Fruit fly (Drosophila melanogaster) whole organism, embryonic: ENCODE results near the gene CG4291.

Source experiments
- Abd-B ChIP-seq: fragments of 200-800 bp; sonication (Bioruptor generic); optimal IDR thresholded peaks from 2 replicates; lab custom pipeline; 2018; ENCODE audit warnings: missing biosample characterization, mild to moderate bottlenecking, missing genetic modification characterization, moderate library complexity
- Bgb ChIP-seq: fragments of 200-800 bp; sonication (Bioruptor generic); IDR thresholded peaks from 2 replicates; pipeline ENCODE4 v1.3.6; 2022; ENCODE audit warnings: missing biosample characterization, missing genetic modification characterization; ENCODE audit not compliant: partially characterized antibody
- CG13894 ChIP-seq: fragments of 200-800 bp; sonication (Bioruptor generic); optimal IDR thresholded peaks from 3 replicates; lab custom pipeline; 2018; ENCODE audit warnings: missing biosample characterization, mild to moderate bottlenecking, missing genetic modification characterization, moderate library complexity
- CG15514 ChIP-seq: fragments of 200-800 bp; sonication (Bioruptor generic); optimal IDR thresholded peaks from 3 replicates; lab custom pipeline; 2017; ENCODE audit warnings: missing biosample characterization, missing genetic modification characterization, mild to moderate bottlenecking, moderate library complexity, missing genetic modification reagents
- CG16815 ChIP-seq: fragments of 200-800 bp; sonication (Bioruptor generic); optimal IDR thresholded peaks from 3 replicates; lab custom pipeline; 2017; ENCODE audit warnings: missing biosample characterization, mild to moderate bottlenecking, missing genetic modification characterization
- CG17186 ChIP-seq: fragments of 200-800 bp; sonication (Bioruptor generic); optimal IDR thresholded peaks from 3 replicates; lab custom pipeline; 2017; ENCODE audit warnings: missing biosample characterization, missing genetic modification reagents, missing genetic modification characterization
- CG17802 ChIP-seq: fragments of 200-800 bp; sonication (Bioruptor generic); optimal IDR thresholded peaks from 2 replicates; lab custom pipeline; 2018; ENCODE audit warnings: missing biosample characterization, mild to moderate bottlenecking, missing genetic modification characterization, moderate library complexity
- CG1832 ChIP-seq: fragments of 200-800 bp; sonication (Bioruptor generic); optimal IDR thresholded peaks from 2 replicates; lab custom pipeline; 2017; ENCODE audit warnings: missing biosample characterization, mild to moderate bottlenecking, missing genetic modification characterization, inconsistent platforms
- CG18476 ChIP-seq: fragments of 200-800 bp; sonication (Bioruptor generic); optimal IDR thresholded peaks from 2 replicates; lab custom pipeline; 2016; ENCODE audit warnings: missing biosample characterization, mild to moderate bottlenecking, missing genetic modification characterization
- CG30403 ChIP-seq: fragments of 200-800 bp; sonication (Bioruptor generic); optimal IDR thresholded peaks from 3 replicates; lab custom pipeline; 2016; ENCODE audit warnings: missing biosample characterization, missing genetic modification characterization
- CG31365 ChIP-seq: fragments of 200-800 bp; sonication (Bioruptor generic); optimal IDR thresholded peaks from 2 replicates; lab custom pipeline; 2018; ENCODE audit warnings: missing biosample characterization, mild to moderate bottlenecking, missing genetic modification characterization
- CG31441 ChIP-seq: fragments of 200-800 bp; sonication (Bioruptor generic); IDR thresholded peaks from 2 replicates; pipeline ENCODE4 v1.3.6; 2022; ENCODE audit warnings: missing biosample characterization, missing genetic modification characterization
- CG33557 ChIP-seq: fragments of 200-800 bp; sonication (Bioruptor generic); optimal IDR thresholded peaks from 2 replicates; lab custom pipeline; 2019; ENCODE audit warnings: missing biosample characterization, mild to moderate bottlenecking, missing genetic modification characterization, moderate library complexity
- CG8388 ChIP-seq: fragments of 200-800 bp; sonication (Bioruptor generic); optimal IDR thresholded peaks from 2 replicates; lab custom pipeline; 2019; ENCODE audit warnings: missing biosample characterization, mild to moderate bottlenecking, missing genetic modification characterization, moderate library complexity
- Deaf1 ChIP-seq: fragments of 200-800 bp; optimal IDR thresholded peaks from 3 replicates; lab custom pipeline; 2019; ENCODE audit warnings: missing biosample characterization, mild to moderate bottlenecking, missing genetic modification characterization, moderate library complexity
- Dek ChIP-seq: fragments of 200-800 bp; sonication (Bioruptor generic); optimal IDR thresholded peaks from 3 replicates; lab custom pipeline; 2019; ENCODE audit warnings: missing biosample characterization, mild to moderate bottlenecking, missing genetic modification characterization, moderate library complexity
- E2f1 ChIP-seq: fragments of 200-800 bp; sonication (Bioruptor generic); IDR thresholded peaks from 2 replicates; pipeline ENCODE4 v1.3.6; 2022; ENCODE audit warnings: missing biosample characterization, missing genetic modification characterization
- Lpt ChIP-seq: fragments of >200 bp; optimal IDR thresholded peaks from 2 replicates; lab custom pipeline; 2018; ENCODE audit warnings: missing biosample characterization, missing genetic modification characterization
- MBD-R2 ChIP-seq: fragments of 200-800 bp; sonication (Bioruptor generic); IDR thresholded peaks from 2 replicates; pipeline ENCODE4 v1.3.6; 2022; ENCODE audit warnings: missing biosample characterization, missing genetic modification characterization
- Mad ChIP-seq: fragments of 200-800 bp; sonication (Bioruptor generic); optimal IDR thresholded peaks from 2 replicates; lab custom pipeline; 2016; ENCODE audit warnings: missing biosample characterization, missing genetic modification characterization
- Max ChIP-seq: fragments of 200-800 bp; sonication (Bioruptor generic); optimal IDR thresholded peaks from 2 replicates; lab custom pipeline; 2016; ENCODE audit warnings: missing biosample characterization, mild to moderate bottlenecking, missing genetic modification characterization
- Med ChIP-seq: fragments of 200-800 bp; sonication (Bioruptor generic); peaks from one replicate; lab custom pipeline; 2016; ENCODE audit warnings: missing biosample characterization, missing genetic modification characterization, mild to moderate bottlenecking, inconsistent platforms, moderate library complexity
- Nf-YB ChIP-seq: fragments of 200-800 bp; sonication (Bioruptor generic); optimal IDR thresholded peaks from 3 replicates; lab custom pipeline; 2019; ENCODE audit warnings: missing biosample characterization, mild to moderate bottlenecking, missing genetic modification characterization, moderate library complexity
- Opbp ChIP-seq: fragments of 200-800 bp; sonication (Bioruptor generic); IDR thresholded peaks from 3 replicates; pipeline ENCODE4 v1.3.6; 2022; ENCODE audit warnings: missing biosample characterization, missing genetic modification characterization; ENCODE audit not compliant: partially characterized antibody
- Scr ChIP-seq: fragments of 200-800 bp; sonication (Bioruptor generic); IDR thresholded peaks from 2 replicates; pipeline ENCODE4 v1.3.6; 2022; ENCODE audit warnings: missing biosample characterization, missing genetic modification characterization; ENCODE audit not compliant: partially characterized antibody
- Ssrp ChIP-seq: fragments of 200-800 bp; sonication (Bioruptor generic); optimal IDR thresholded peaks from 2 replicates; lab custom pipeline; 2018; ENCODE audit warnings: missing biosample characterization, mild to moderate bottlenecking, missing genetic modification characterization, moderate library complexity
- Trl ChIP-seq, 3 experiments: fragments of >200 bp in 2 of 3; fragments of 200-800 bp in 1 of 3; sonication (Bioruptor generic) in 1 of 3; optimal IDR thresholded peaks; 2 replicates in 1 of 3; 3 replicates in 2 of 3; lab custom pipeline; 2016 to 2017; ENCODE audit warnings: missing biosample characterization in 1 of 3, missing genetic modification characterization in 1 of 3
- YL-1 ChIP-seq: fragments of 200-800 bp; sonication (Bioruptor generic); optimal IDR thresholded peaks from 3 replicates; lab custom pipeline; 2017; ENCODE audit warnings: missing biosample characterization, mild to moderate bottlenecking, missing genetic modification characterization
- br ChIP-seq: fragments of >200 bp; optimal IDR thresholded peaks from 2 replicates; lab custom pipeline; 2017
- crp ChIP-seq, 2 experiments: fragments of 200-800 bp; sonication (Bioruptor generic); optimal IDR thresholded peaks; 2 replicates in 1 of 2; 3 replicates in 1 of 2; lab custom pipeline; 2017; ENCODE audit warnings: missing biosample characterization in 2 of 2, missing genetic modification characterization in 2 of 2, mild to moderate bottlenecking in 1 of 2, moderate library complexity in 1 of 2
- cwo ChIP-seq: fragments of 200-800 bp; sonication (Bioruptor generic); optimal IDR thresholded peaks from 3 replicates; lab custom pipeline; 2017; ENCODE audit warnings: missing biosample characterization, missing genetic modification characterization, mild to moderate bottlenecking, moderate library complexity, missing genetic modification reagents
- disco-r ChIP-seq: fragments of 200-800 bp; sonication (Bioruptor generic); optimal IDR thresholded peaks from 2 replicates; lab custom pipeline; 2016; ENCODE audit warnings: missing biosample characterization, missing genetic modification characterization
- en ChIP-seq: fragments of 200-800 bp; sonication (Bioruptor generic); optimal IDR thresholded peaks from 2 replicates; lab custom pipeline; 2016; ENCODE audit warnings: missing biosample characterization, missing genetic modification characterization
- ewg ChIP-seq: fragments of 200-800 bp; sonication (Bioruptor generic); optimal IDR thresholded peaks from 3 replicates; lab custom pipeline; 2017; ENCODE audit warnings: mild to moderate bottlenecking, missing biosample characterization, missing genetic modification reagents, missing genetic modification characterization
- fd3F ChIP-seq: fragments of 200-800 bp; sonication (Bioruptor generic); optimal IDR thresholded peaks from 2 replicates; lab custom pipeline; 2018; ENCODE audit warnings: missing biosample characterization, mild to moderate bottlenecking, missing genetic modification characterization, moderate library complexity
- hbn ChIP-seq: fragments of 200-800 bp; sonication (Bioruptor generic); IDR thresholded peaks from 2 replicates; pipeline ENCODE4 v1.3.6; 2022; ENCODE audit warnings: missing biosample characterization, missing genetic modification characterization; ENCODE audit not compliant: partially characterized antibody
- hkb ChIP-seq, 2 experiments: fragments of 200-800 bp in 1 of 2; fragments of >200 bp in 1 of 2; sonication (Bioruptor generic) in 1 of 2; IDR thresholded peaks in 1 of 2; optimal IDR thresholded peaks in 1 of 2; 2 replicates each; pipeline versions ENCODE4 v1.3.6 to Lab custom; 2017 to 2022; ENCODE audit warnings: missing biosample characterization in 1 of 2, missing genetic modification characterization in 1 of 2
- lbe ChIP-seq: fragments of 200-800 bp; sonication (Bioruptor generic); optimal IDR thresholded peaks from 2 replicates; lab custom pipeline; 2016; ENCODE audit warnings: missing biosample characterization, mild to moderate bottlenecking, missing genetic modification characterization
- lov ChIP-seq, 2 experiments: fragments of 200-800 bp in 1 of 2; fragments of >200 bp in 1 of 2; sonication (Bioruptor generic) in 1 of 2; IDR thresholded peaks in 1 of 2; optimal IDR thresholded peaks in 1 of 2; 2 replicates in 1 of 2; 3 replicates in 1 of 2; pipeline versions ENCODE4 v1.3.6 to Lab custom; 2017 to 2022; ENCODE audit warnings: missing biosample characterization in 1 of 2, missing genetic modification characterization in 1 of 2
- nerfin-1 ChIP-seq: fragments of 200-800 bp; sonication (Bioruptor generic); optimal IDR thresholded peaks from 3 replicates; lab custom pipeline; 2019; ENCODE audit warnings: missing biosample characterization, mild to moderate bottlenecking, missing genetic modification characterization, moderate library complexity
- peb ChIP-seq: fragments of 200-800 bp; sonication (Bioruptor generic); IDR thresholded peaks from 2 replicates; pipeline ENCODE4 v1.3.6; 2022; ENCODE audit warnings: missing biosample characterization, missing genetic modification characterization
- schlank ChIP-seq: fragments of 200-800 bp; sonication (Bioruptor generic); optimal IDR thresholded peaks from 2 replicates; lab custom pipeline; 2018; ENCODE audit warnings: missing biosample characterization, mild to moderate bottlenecking, missing genetic modification characterization
- sisA ChIP-seq: fragments of 200-800 bp; sonication (Bioruptor generic); IDR thresholded peaks from 2 replicates; pipeline ENCODE4 v1.3.6; 2022; ENCODE audit warnings: missing biosample characterization, missing genetic modification characterization
- sob ChIP-seq: fragments of 200-800 bp; sonication (Bioruptor generic); IDR thresholded peaks from 2 replicates; pipeline ENCODE4 v1.3.6; 2022; ENCODE audit warnings: missing biosample characterization, missing genetic modification characterization
- trh ChIP-seq: fragments of 200-800 bp; sonication (Bioruptor generic); optimal IDR thresholded peaks from 2 replicates; lab custom pipeline; 2016; ENCODE audit warnings: missing biosample characterization, missing genetic modification characterization
- vvl ChIP-seq: fragments of 200-800 bp; sonication (Bioruptor generic); IDR thresholded peaks from 2 replicates; pipeline ENCODE4 v1.3.6; 2022; ENCODE audit warnings: missing biosample characterization, missing genetic modification characterization
- z ChIP-seq: fragments of 200-800 bp; sonication (Bioruptor generic); IDR thresholded peaks from 3 replicates; pipeline ENCODE4 v1.3.6; 2022; ENCODE audit warnings: missing biosample characterization, missing genetic modification characterization

The CG4291 gene

dm6 chr2L:873724-874504 is 21.4 kb upstream of the CG4291 start:
- TF ChIP-seq Scr (GFP tag; lab: Robert Waterston, UW), result 0 out of 2 replicates have a peak, but pooled peaks have one; percentile 18
- TF ChIP-seq ewg (GFP tag; lab: Kevin White, UChicago), result peak; percentile 55
- peak; percentile 38 for TF ChIP-seq sob (GFP tag; lab: Robert Waterston, UW)
- TF ChIP-seq CG30403, result no peak
- no peak for TF ChIP-seq CG33557 (GFP tag; lab: Kevin White, UChicago)
- TF ChIP-seq Abd-B (GFP tag; lab: Kevin White, UChicago), result no peak
- peak; percentile 34; the same call in 1 of the 2 replicates for TF ChIP-seq vvl (GFP tag; lab: Robert Waterston, UW)
- no peak for TF ChIP-seq schlank (tag; lab: Kevin White, UChicago)
- no peak for TF ChIP-seq Max
- no peak for TF ChIP-seq Bgb (GFP tag; lab: Robert Waterston, UW)
- TF ChIP-seq Ssrp (tag; lab: Kevin White, UChicago), result peak; percentile 17
- peak; percentile 64 for TF ChIP-seq Med (GFP tag; lab: Kevin White, UChicago)
- TF ChIP-seq CG18476 (GFP tag; lab: Kevin White, UChicago), result peak; percentile 83
- TF ChIP-seq YL-1 (GFP tag; lab: Kevin White, UChicago), result no peak
- TF ChIP-seq Trl (optimal IDR thresholded peaks at IDR 0.05; lab: Kevin White, UChicago), result no peak
- TF ChIP-seq Trl (GFP tag; optimal IDR thresholded peaks at IDR 0.05; lab: Kevin White, UChicago), result no peak
- TF ChIP-seq hbn (GFP tag; lab: Robert Waterston, UW), result no peak
- 0 out of 3 replicates have a peak, but pooled peaks have one; percentile 39 for TF ChIP-seq z (GFP tag; lab: Robert Waterston, UW)
- TF ChIP-seq CG16815 (GFP tag; lab: Kevin White, UChicago), result no peak
- TF ChIP-seq E2f1, result no peak
- no peak for TF ChIP-seq Dek (tag; lab: Kevin White, UChicago)
- no peak for TF ChIP-seq CG1832 (GFP tag; lab: Kevin White, UChicago)
- 0 out of 3 replicates have a peak, but pooled peaks have one; percentile 37 for TF ChIP-seq Opbp (GFP tag; lab: Robert Waterston, UW)
- TF ChIP-seq sisA (GFP tag; lab: Robert Waterston, UW), result no peak
- TF ChIP-seq CG17186, result no peak
- no peak for TF ChIP-seq lbe
- no peak for TF ChIP-seq CG31441 (GFP tag; lab: Robert Waterston, UW)
- no peak for TF ChIP-seq br
- no peak for TF ChIP-seq lov (optimal IDR thresholded peaks at IDR 0.05; lab: Kevin White, UChicago)
- TF ChIP-seq lov (GFP tag; IDR thresholded peaks at IDR 0.05; lab: Robert Waterston, UW), result no peak
- TF ChIP-seq CG31365 (tag; lab: Kevin White, UChicago), result no peak
- TF ChIP-seq disco-r (GFP tag; lab: Kevin White, UChicago), result no peak
- peak; percentile 62 for TF ChIP-seq Deaf1
- no peak for TF ChIP-seq Lpt (GFP tag; lab: Kevin White, UChicago)
- no peak for TF ChIP-seq Mad (GFP tag; lab: Kevin White, UChicago)
- TF ChIP-seq CG8388, result no peak
- TF ChIP-seq crp (GFP tag; optimal IDR thresholded peaks at IDR 0.05; lab: Kevin White, UChicago), result no peak
- TF ChIP-seq CG15514 (GFP tag; lab: Kevin White, UChicago), result no peak
- no peak for TF ChIP-seq Nf-YB
- no peak for TF ChIP-seq trh
- no peak for TF ChIP-seq en (GFP tag; lab: Kevin White, UChicago)
- TF ChIP-seq CG13894 (tag; lab: Kevin White, UChicago), result no peak
- TF ChIP-seq nerfin-1, result no peak
- no peak for TF ChIP-seq peb (GFP tag; lab: Robert Waterston, UW)
- no peak for TF ChIP-seq CG17802 (tag; lab: Kevin White, UChicago)
- no peak for TF ChIP-seq cwo (GFP tag; lab: Kevin White, UChicago)
- TF ChIP-seq fd3F (GFP tag; lab: Kevin White, UChicago), result no peak
- no peak for TF ChIP-seq MBD-R2
- peak; percentile 36 for TF ChIP-seq hkb (optimal IDR thresholded peaks at IDR 0.05; lab: Kevin White, UChicago)
- TF ChIP-seq hkb (GFP tag; IDR thresholded peaks at IDR 0.05; lab: Robert Waterston, UW), result no peak
